Worm (Caenorhabditis elegans): Measurements from ENCODE around the gene C01G10.14.

The C01G10.14 gene

ce11 chrV:15071015-15071810 lies 34.5 kb downstream of the C01G10.14 start, which contains the start of gene unc-76 (continued):
- TF ChIP-seq pat-9 (tag; optimal IDR thresholded peaks at IDR 0.05) (no peak), unc-55 (GFP tag; optimal IDR thresholded peaks at IDR 0.05) (peak; percentile 89), sox-2 (GFP tag; IDR thresholded peaks at IDR 0.05) (peak; percentile 28; the same call in 1 of the 2 replicates), sox-4 (tag; optimal IDR thresholded peaks at IDR 0.05) (no peak), ahr-1 (tag; optimal IDR thresholded peaks at IDR 0.05) (no peak), ztf-16 (tag; optimal IDR thresholded peaks at IDR 0.05) (no peak), ceh-30 (tag; optimal IDR thresholded peaks at IDR 0.05) (no peak), elt-4 (tag; optimal IDR thresholded peaks at IDR 0.05) (no peak), zip-5 (tag; optimal IDR thresholded peaks at IDR 0.05) (no peak), nhr-11 (tag; optimal IDR thresholded peaks at IDR 0.05) (no peak), nhr-232 (tag; optimal IDR thresholded peaks at IDR 0.05) (no peak), C08G9.2 (tag; optimal IDR thresholded peaks at IDR 0.05) (peak; percentile 49), pag-3 (tag; optimal IDR thresholded peaks at IDR 0.05; ENCODE audit: borderline replicate concordance) (no peak), C38D4.7 (GFP tag; optimal IDR thresholded peaks at IDR 0.05) (no peak), odd-2 (tag; optimal IDR thresholded peaks at IDR 0.05) (no peak), ceh-34 (tag; optimal IDR thresholded peaks at IDR 0.05) (peak; percentile 98), ceh-31 (tag; optimal IDR thresholded peaks at IDR 0.05) (peak; percentile 92), K09A11.1 (tag; optimal IDR thresholded peaks at IDR 0.05; ENCODE audit: insufficient read depth) (peak; percentile 3), unc-42 (tag; optimal IDR thresholded peaks at IDR 0.05) (peak; percentile 90)

ce11 chrV:15069435-15069985 lies 36.2 kb downstream of the C01G10.14 start:
- no peak for TF ChIP-seq ceh-2 (tag; optimal IDR thresholded peaks at IDR 0.05)
- peak; percentile 73 for TF ChIP-seq unc-42 (tag; optimal IDR thresholded peaks at IDR 0.05)
- TF ChIP-seq pros-1 (tag; optimal IDR thresholded peaks at IDR 0.05): no peak
- no peak for TF ChIP-seq zip-5 (tag; optimal IDR thresholded peaks at IDR 0.05)
- TF ChIP-seq pat-9 (tag; optimal IDR thresholded peaks at IDR 0.05): no peak
- TF ChIP-seq nfya-1 (tag; optimal IDR thresholded peaks at IDR 0.05): no peak
- TF ChIP-seq C08G9.2 (tag; optimal IDR thresholded peaks at IDR 0.05): no peak

- TF ChIP-seq ceh-48 (tag; optimal IDR thresholded peaks at IDR 0.05): no peak
- TF ChIP-seq tbx-2 (tag; optimal IDR thresholded peaks at IDR 0.05): no peak
- TF ChIP-seq pqm-1 (tag; optimal IDR thresholded peaks at IDR 0.05): no peak
- no peak for TF ChIP-seq lim-6 (tag; optimal IDR thresholded peaks at IDR 0.05)
- TF ChIP-seq hlh-8 (tag; optimal IDR thresholded peaks at IDR 0.05): no peak
- no peak for TF ChIP-seq ceh-45 (GFP tag; IDR thresholded peaks at IDR 0.05)
- TF ChIP-seq ceh-22 (tag; optimal IDR thresholded peaks at IDR 0.05): no peak
- no peak for TF ChIP-seq F13H6.1 (tag; optimal IDR thresholded peaks at IDR 0.05)
- TF ChIP-seq nfya-1 (tag; optimal IDR thresholded peaks at IDR 0.05): no peak
- no peak for TF ChIP-seq hlh-6 (tag; optimal IDR thresholded peaks at IDR 0.05)
- TF ChIP-seq ceh-19 (GFP tag; optimal IDR thresholded peaks at IDR 0.05): no peak
- no peak for TF ChIP-seq ceh-6 (GFP tag; optimal IDR thresholded peaks at IDR 0.05)
- TF ChIP-seq hlh-13 (GFP tag; optimal IDR thresholded peaks at IDR 0.05): no peak
Measured at ce11 chrV:15068378-15068777, 37.4 kb downstream of the C01G10.14 start, which contains the start of gene dnj-3. Gene dnj-3 (plus strand): TSS chrV:15068678.

ce11 chrV:15067165-15067564 lies 38.6 kb downstream of the C01G10.14 start, which contains the start of gene C25D7.10:
Gene C25D7.10 (plus strand): TSS chrV:15067465.
- TF ChIP-seq fax-1 (tag; optimal IDR thresholded peaks at IDR 0.05) (no peak), pha-2 (tag; optimal IDR thresholded peaks at IDR 0.05) (no peak), hlh-6 (tag; optimal IDR thresholded peaks at IDR 0.05) (no peak), unc-55 (GFP tag; optimal IDR thresholded peaks at IDR 0.05) (no peak), madf-2 (tag; optimal IDR thresholded peaks at IDR 0.05) (no peak), hlh-8 (tag; optimal IDR thresholded peaks at IDR 0.05) (no peak), pax-1 (tag; optimal IDR thresholded peaks at IDR 0.05) (no peak), ceh-2 (tag; optimal IDR thresholded peaks at IDR 0.05) (no peak), ref-2 (tag; optimal IDR thresholded peaks at IDR 0.05) (no peak), dmd-4 (tag; optimal IDR thresholded peaks at IDR 0.05; ENCODE audit: borderline replicate concordance) (no peak), eyg-1 (tag; optimal IDR thresholded peaks at IDR 0.05) (no peak), ceh-34 (tag; optimal IDR thresholded peaks at IDR 0.05) (no peak), lin-11 (tag; optimal IDR thresholded peaks at IDR 0.05) (no peak), ceh-14 (tag; optimal IDR thresholded peaks at IDR 0.05) (no peak), T23F11.4 (GFP tag; optimal IDR thresholded peaks at IDR 0.05) (no peak), rnt-1 (tag; optimal IDR thresholded peaks at IDR 0.05) (no peak), unc-3 (GFP tag; conservative IDR thresholded peaks at IDR 0.05) (no peak), unc-3 (tag; optimal IDR thresholded peaks at IDR 0.05) (no peak)
